Worm (Caenorhabditis elegans): ENCODE results near the gene F15H10.12.

Gene F15H10.12

ce11 chrV:10383950-10384349 is 25.9 kb downstream of the F15H10.12 start, which contains the start of gene spe-10:
spe-10 (plus strand) TSS chrV:10384250.
- TF ChIP-seq ceh-22 (tag; optimal IDR thresholded peaks at IDR 0.05) (no peak), ceh-9 (tag; optimal IDR thresholded peaks at IDR 0.05) (no peak), eyg-1 (tag; optimal IDR thresholded peaks at IDR 0.05) (no peak), gmeb-2 (tag; optimal IDR thresholded peaks at IDR 0.05) (no peak), hlh-30 (tag; optimal IDR thresholded peaks at IDR 0.05; ENCODE audit: insufficient read depth) (no peak), ceh-14 (tag; optimal IDR thresholded peaks at IDR 0.05) (no peak), pha-4 (tag; optimal IDR thresholded peaks at IDR 0.05) (no peak), ttx-3 (tag; optimal IDR thresholded peaks at IDR 0.05) (no peak), fkh-10 (GFP tag; optimal IDR thresholded peaks at IDR 0.05) (no peak), dmd-4 (tag; optimal IDR thresholded peaks at IDR 0.05; ENCODE audit: borderline replicate concordance) (no peak), unc-55 (GFP tag; optimal IDR thresholded peaks at IDR 0.05) (no peak), pqm-1 (tag; optimal IDR thresholded peaks at IDR 0.05) (no peak), elt-2 (tag; optimal IDR thresholded peaks at IDR 0.05) (no peak), ztf-16 (tag; optimal IDR thresholded peaks at IDR 0.05) (no peak)

DNA sequence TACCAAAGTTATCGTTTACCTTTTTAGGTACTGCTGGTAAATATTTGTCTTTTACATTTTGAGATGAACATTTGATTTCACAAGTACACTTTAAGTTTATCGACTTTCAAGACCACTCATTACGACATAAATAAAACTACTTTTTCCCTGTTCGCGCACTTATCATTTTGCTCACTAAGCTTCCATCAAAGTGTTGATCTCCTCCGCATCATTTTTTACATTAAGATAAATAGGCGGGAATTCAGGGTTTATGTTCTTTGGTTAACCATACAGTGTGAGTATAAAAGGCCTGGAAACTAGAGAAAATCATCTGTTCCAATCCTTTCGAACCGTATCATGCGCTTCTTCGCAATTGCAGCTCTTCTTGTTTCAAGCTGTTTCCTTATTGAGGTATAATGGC is 27.7 kb downstream of the F15H10.12 start, which contains the start of gene pqn-2:
pqn-2 (plus strand) TSS at position 301 of the 400 bp plus-strand sequence.
- TF ChIP-seq lin-11 (tag; optimal IDR thresholded peaks at IDR 0.05) (no peak), madf-2 (tag; optimal IDR thresholded peaks at IDR 0.05) (no peak), hlh-13 (GFP tag; optimal IDR thresholded peaks at IDR 0.05) (no peak), zip-5 (tag; optimal IDR thresholded peaks at IDR 0.05) (no peak), pros-1 (tag; optimal IDR thresholded peaks at IDR 0.05) (no peak), dmd-4 (tag; optimal IDR thresholded peaks at IDR 0.05; ENCODE audit: borderline replicate concordance) (no peak), unc-55 (GFP tag; optimal IDR thresholded peaks at IDR 0.05) (no peak), ceh-45 (GFP tag; IDR thresholded peaks at IDR 0.05) (no peak), ceh-48 (tag; optimal IDR thresholded peaks at IDR 0.05) (no peak), hlh-15 (tag; optimal IDR thresholded peaks at IDR 0.05) (no peak), npax-4 (tag; optimal IDR thresholded peaks at IDR 0.05) (no peak), ceh-2 (tag; optimal IDR thresholded peaks at IDR 0.05) (no peak), pha-2 (tag; optimal IDR thresholded peaks at IDR 0.05) (no peak), elt-4 (tag; optimal IDR thresholded peaks at IDR 0.05) (no peak)

- no peak for TF ChIP-seq nfya-1 (tag; optimal IDR thresholded peaks at IDR 0.05)
- TF ChIP-seq nhr-11 (tag; optimal IDR thresholded peaks at IDR 0.05): no peak
- no peak for TF ChIP-seq hlh-8 (tag; optimal IDR thresholded peaks at IDR 0.05)
- TF ChIP-seq sdc-2 (tag; optimal IDR thresholded peaks at IDR 0.05): no peak
- TF ChIP-seq unc-3 (GFP tag; conservative IDR thresholded peaks at IDR 0.05): no peak
- TF ChIP-seq unc-3 (tag; optimal IDR thresholded peaks at IDR 0.05): no peak
- TF ChIP-seq ttx-3 (tag; optimal IDR thresholded peaks at IDR 0.05): no peak
- TF ChIP-seq ahr-1 (tag; optimal IDR thresholded peaks at IDR 0.05): no peak
- no peak for TF ChIP-seq unc-42 (tag; optimal IDR thresholded peaks at IDR 0.05)
- TF ChIP-seq che-1 (tag; optimal IDR thresholded peaks at IDR 0.05): no peak
- no peak for TF ChIP-seq lim-6 (tag; optimal IDR thresholded peaks at IDR 0.05)
- TF ChIP-seq fax-1 (tag; optimal IDR thresholded peaks at IDR 0.05): no peak
- TF ChIP-seq ref-2 (tag; optimal IDR thresholded peaks at IDR 0.05): no peak
- no peak for TF ChIP-seq dmd-4 (tag; optimal IDR thresholded peaks at IDR 0.05; ENCODE audit: borderline replicate concordance)
- TF ChIP-seq pha-4 (tag; optimal IDR thresholded peaks at IDR 0.05): no peak
Observed at ce11 chrV:10381726-10382125, 28.2 kb downstream of the F15H10.12 start, which contains the start of gene abu-1. abu-1 (minus strand) TSS chrV:10381826.

DNA sequence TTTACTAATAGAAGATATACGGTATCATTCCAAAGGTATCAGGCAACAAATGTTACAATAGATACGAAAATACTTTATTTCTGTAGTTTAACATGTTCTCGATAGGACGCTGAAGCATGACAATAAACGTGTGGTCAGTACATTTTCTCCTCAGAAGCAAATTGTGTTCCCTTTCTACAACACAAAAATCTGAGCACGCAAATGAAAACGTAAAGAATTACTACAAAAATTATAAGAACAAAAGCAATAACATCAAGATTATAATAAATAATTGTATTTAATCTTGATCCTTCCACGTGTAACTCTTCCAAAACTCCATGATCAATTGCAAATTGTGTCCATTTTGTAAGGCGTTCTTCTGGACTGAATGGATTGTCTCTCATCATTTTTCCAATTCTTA is 30.1 kb downstream of the F15H10.12 start:
- no peak for TF ChIP-seq ztf-16 (tag; optimal IDR thresholded peaks at IDR 0.05)
- no peak for TF ChIP-seq unc-55 (GFP tag; optimal IDR thresholded peaks at IDR 0.05)
- no peak for TF ChIP-seq ama-1 (optimal IDR thresholded peaks at IDR 0.05)
- no peak for TF ChIP-seq npax-4 (tag; optimal IDR thresholded peaks at IDR 0.05)
- TF ChIP-seq pag-3 (tag; optimal IDR thresholded peaks at IDR 0.05; ENCODE audit: borderline replicate concordance): no peak
- TF ChIP-seq ceh-6 (GFP tag; optimal IDR thresholded peaks at IDR 0.05): no peak
- no peak for TF ChIP-seq lim-6 (tag; optimal IDR thresholded peaks at IDR 0.05)
- TF ChIP-seq F13H6.1 (tag; optimal IDR thresholded peaks at IDR 0.05): no peak
